Worm (Caenorhabditis elegans) whole organism, mixed stage, embryonic: ENCODE measurements around the gene EEED8.13.

Source experiments
- ces-1 ChIP-seq: fragments of 150-350 bp; optimal IDR thresholded peaks from 2 replicates; lab custom pipeline; 2014; ENCODE audit warnings: missing biosample characterization, missing genetic modification reagents, missing genetic modification characterization
- hlh-1 ChIP-seq: fragments of 150-350 bp; optimal IDR thresholded peaks from 2 replicates; lab custom pipeline; 2014; ENCODE audit warnings: missing biosample characterization, missing genetic modification reagents, missing genetic modification characterization
- nhr-2 ChIP-seq: fragments of 150-350 bp; optimal IDR thresholded peaks from 2 replicates; lab custom pipeline; 2014; ENCODE audit warnings: missing biosample characterization, missing genetic modification characterization
- nhr-237 ChIP-seq: fragments of 150-350 bp; optimal IDR thresholded peaks from 2 replicates; lab custom pipeline; 2014; ENCODE audit warnings: missing biosample characterization, missing genetic modification characterization
- nhr-28 ChIP-seq: fragments of 150-350 bp; optimal IDR thresholded peaks from 2 replicates; lab custom pipeline; 2014; ENCODE audit warnings: missing biosample characterization, missing genetic modification characterization
- snpc-4 ChIP-seq: fragments of 150-350 bp; optimal IDR thresholded peaks from 2 replicates; lab custom pipeline; 2014; ENCODE audit warnings: missing biosample characterization, missing genetic modification characterization
- unc-39 ChIP-seq: fragments of 150-350 bp; optimal IDR thresholded peaks from 2 replicates; lab custom pipeline; 2014; ENCODE audit warnings: missing biosample characterization, missing genetic modification characterization
- unc-62 ChIP-seq: fragments of 150-350 bp; optimal IDR thresholded peaks from 2 replicates; lab custom pipeline; 2014; ENCODE audit warnings: missing biosample characterization, missing genetic modification reagents, missing genetic modification characterization

- TF ChIP-seq nhr-237 (tag; lab: Kevin White, UChicago): no peak
- TF ChIP-seq ces-1 (GFP tag; lab: Kevin White, UChicago): no peak
- TF ChIP-seq hlh-1 (tag; lab: Kevin White, UChicago): no peak
- TF ChIP-seq snpc-4 (tag; lab: Kevin White, UChicago): no peak
- no peak for TF ChIP-seq nhr-2
- no peak for TF ChIP-seq nhr-28
- TF ChIP-seq unc-39: no peak
- no peak for TF ChIP-seq unc-62 (GFP tag; lab: Kevin White, UChicago)
Measured at ce11 chrII:5437586-5437985, 25.2 kb upstream of the EEED8.13 start, which contains the start of gene F07F6.1.
